Fruit fly (Drosophila melanogaster) whole organism: ENCODE data around the gene Fum3.

ENCODE experiments used
- CG8478 ChIP-seq: fragments of >200 bp; optimal IDR thresholded peaks from 2 replicates; lab custom pipeline; 2018; ENCODE audit warnings: inconsistent platforms
- Dll ChIP-seq: fragments of >200 bp; optimal IDR thresholded peaks from 2 replicates; lab custom pipeline; 2017
- EcR ChIP-seq, 2 experiments: fragments of >200 bp; optimal IDR thresholded peaks; 2 replicates each; lab custom pipeline; 2017; ENCODE audit warnings: missing biosample characterization in 2 of 2, missing genetic modification characterization in 2 of 2, missing genetic modification reagents in 2 of 2
- pan ChIP-seq: fragments of >200 bp; optimal IDR thresholded peaks from 2 replicates; lab custom pipeline; 2017
- psq ChIP-seq: fragments of >200 bp; optimal IDR thresholded peaks from 2 replicates; lab custom pipeline; 2017
- usp ChIP-seq: fragments of >200 bp; optimal IDR thresholded peaks from 2 replicates; lab custom pipeline; 2017; ENCODE audit warnings: missing biosample characterization, missing genetic modification characterization, mixed read lengths

The Fum3 gene

dm6 chr3L:11490539-11490938 lies 24.9 kb upstream of the Fum3 start:
- TF ChIP-seq pan (no peak), usp (GFP tag; lab: Kevin White, UChicago) (no peak), EcR (GFP tag; optimal IDR thresholded peaks at IDR 0.05; lab: Kevin White, UChicago) (no peak), psq (lab: Kevin White, UChicago) (no peak), CG8478 (lab: Kevin White, UChicago) (no peak), Dll (lab: Kevin White, UChicago) (no peak)

- TF ChIP-seq EcR (GFP tag; optimal IDR thresholded peaks at IDR 0.05; lab: Kevin White, UChicago) (no peak), CG8478 (lab: Kevin White, UChicago) (no peak), Dll (lab: Kevin White, UChicago) (no peak), usp (GFP tag; lab: Kevin White, UChicago) (no peak), psq (lab: Kevin White, UChicago) (no peak), pan (no peak)
Observed at dm6 chr3L:11489489-11489888, 23.8 kb upstream of the Fum3 start.

- TF ChIP-seq EcR (GFP tag; optimal IDR thresholded peaks at IDR 0.05; lab: Kevin White, UChicago) (no peak), pan (no peak), CG8478 (lab: Kevin White, UChicago) (no peak), psq (lab: Kevin White, UChicago) (no peak), Dll (lab: Kevin White, UChicago) (no peak), usp (GFP tag; lab: Kevin White, UChicago) (no peak)
Observed at dm6 chr3L:11488264-11488663, 22.6 kb upstream of the Fum3 start.

dm6 chr3L:11487327-11487973 lies 21.8 kb upstream of the Fum3 start, which contains the start of gene chrb:
chrb (plus strand) TSS chr3L:11487550.
- TF ChIP-seq Dll (lab: Kevin White, UChicago) (peak; percentile 82), CG8478 (lab: Kevin White, UChicago) (no peak), psq (lab: Kevin White, UChicago) (no peak)

dm6 chr3L:11485956-11486609 lies 20.4 kb upstream of the Fum3 start:
- TF ChIP-seq usp (GFP tag; lab: Kevin White, UChicago) = no peak
- TF ChIP-seq Dll (lab: Kevin White, UChicago) = no peak

- TF ChIP-seq CG8478 (lab: Kevin White, UChicago) = no peak
- TF ChIP-seq psq (lab: Kevin White, UChicago) = no peak
- TF ChIP-seq usp (GFP tag; lab: Kevin White, UChicago) = no peak
- TF ChIP-seq pan = no peak
- no peak for TF ChIP-seq Dll (lab: Kevin White, UChicago)
- no peak for TF ChIP-seq EcR (GFP tag; optimal IDR thresholded peaks at IDR 0.05; lab: Kevin White, UChicago)
Observed at dm6 chr3L:11484483-11484882, 18.8 kb upstream of the Fum3 start.

dm6 chr3L:11483135-11483534 lies 17.5 kb upstream of the Fum3 start:
- TF ChIP-seq CG8478 (lab: Kevin White, UChicago) = no peak
- TF ChIP-seq psq (lab: Kevin White, UChicago) = no peak
- TF ChIP-seq pan = no peak
- TF ChIP-seq EcR (GFP tag; optimal IDR thresholded peaks at IDR 0.05; lab: Kevin White, UChicago) = no peak
- TF ChIP-seq Dll (lab: Kevin White, UChicago) = no peak
- TF ChIP-seq usp (GFP tag; lab: Kevin White, UChicago) = no peak

- TF ChIP-seq EcR (GFP tag; optimal IDR thresholded peaks at IDR 0.05; lab: Kevin White, UChicago) = no peak
- no peak for TF ChIP-seq psq (lab: Kevin White, UChicago)
- no peak for TF ChIP-seq CG8478 (lab: Kevin White, UChicago)
- no peak for TF ChIP-seq pan
- TF ChIP-seq Dll (lab: Kevin White, UChicago) = no peak
Observed at dm6 chr3L:11480304-11480703, 14.6 kb upstream of the Fum3 start.

dm6 chr3L:11474658-11475057 lies 9.0 kb upstream of the Fum3 start, which contains the start of gene Vha16-2:
Vha16-2 (plus strand) TSS chr3L:11474958.
- no peak for TF ChIP-seq psq (lab: Kevin White, UChicago)
- TF ChIP-seq EcR (GFP tag; optimal IDR thresholded peaks at IDR 0.05; lab: Kevin White, UChicago) = no peak
- no peak for TF ChIP-seq usp (GFP tag; lab: Kevin White, UChicago)
- TF ChIP-seq CG8478 (lab: Kevin White, UChicago) = no peak
- TF ChIP-seq pan = no peak
- TF ChIP-seq Dll (lab: Kevin White, UChicago) = no peak

- TF ChIP-seq psq (lab: Kevin White, UChicago) = no peak
- TF ChIP-seq usp (GFP tag; lab: Kevin White, UChicago) = no peak
- TF ChIP-seq CG8478 (lab: Kevin White, UChicago) = no peak
- TF ChIP-seq pan = no peak
- no peak for TF ChIP-seq Dll (lab: Kevin White, UChicago)
- no peak for TF ChIP-seq EcR (GFP tag; optimal IDR thresholded peaks at IDR 0.05; lab: Kevin White, UChicago)
Observed at dm6 chr3L:11472991-11473390, 7.3 kb upstream of the Fum3 start, which contains the start of gene Vha16-3. Vha16-3 (plus strand) TSS chr3L:11473291.

dm6 chr3L:11472388-11472787 lies 6.7 kb upstream of the Fum3 start:
- no peak for TF ChIP-seq Dll (lab: Kevin White, UChicago)
- TF ChIP-seq usp (GFP tag; lab: Kevin White, UChicago) = no peak
- no peak for TF ChIP-seq CG8478 (lab: Kevin White, UChicago)
- TF ChIP-seq EcR (GFP tag; optimal IDR thresholded peaks at IDR 0.05; lab: Kevin White, UChicago) = no peak
- no peak for TF ChIP-seq psq (lab: Kevin White, UChicago)
- TF ChIP-seq pan = no peak

dm6 chr3L:11466985-11467384 lies 1.3 kb upstream of the Fum3 start:
- no peak for TF ChIP-seq CG8478 (lab: Kevin White, UChicago)
- no peak for TF ChIP-seq pan
- TF ChIP-seq Dll (lab: Kevin White, UChicago) = no peak
- no peak for TF ChIP-seq EcR (GFP tag; optimal IDR thresholded peaks at IDR 0.05; lab: Kevin White, UChicago)
- TF ChIP-seq psq (lab: Kevin White, UChicago) = no peak
- no peak for TF ChIP-seq usp (GFP tag; lab: Kevin White, UChicago)
